Fruit fly (Drosophila melanogaster) whole organism, pupa: Measurements from ENCODE around the gene mIF2.

Experiments
- CG10348 ChIP-seq: fragments of 200-800 bp; sonication (Bioruptor generic); IDR thresholded peaks from 2 replicates; pipeline ENCODE4 v1.3.6; 2022; ENCODE audit warnings: missing biosample characterization, missing genetic modification characterization
- CG13204 ChIP-seq: fragments of 200-800 bp; sonication (Bioruptor generic); optimal IDR thresholded peaks from 2 replicates; lab custom pipeline; 2018; ENCODE audit warnings: missing biosample characterization, mild to moderate bottlenecking, missing genetic modification characterization, moderate library complexity
- CG17806 ChIP-seq: fragments of 200-800 bp; sonication (Bioruptor generic); optimal IDR thresholded peaks from 2 replicates; lab custom pipeline; 2018; ENCODE audit warnings: missing biosample characterization, mild to moderate bottlenecking, missing genetic modification characterization, moderate library complexity
- CG4496 ChIP-seq: fragments of 200-800 bp; sonication (Bioruptor generic); IDR thresholded peaks from 3 replicates; pipeline ENCODE4 v1.3.6; 2022; ENCODE audit warnings: missing biosample characterization, missing genetic modification characterization
- CG8301 ChIP-seq: fragments of 200-800 bp; sonication (Bioruptor generic); optimal IDR thresholded peaks from 2 replicates; lab custom pipeline; 2018; ENCODE audit warnings: missing biosample characterization, mild to moderate bottlenecking, missing genetic modification characterization
- Ets98B ChIP-seq: fragments of 200-800 bp; sonication (Bioruptor generic); IDR thresholded peaks from 2 replicates; pipeline ENCODE4 v1.3.6; 2022; ENCODE audit warnings: missing biosample characterization, missing genetic modification characterization
- Pif1A ChIP-seq: fragments of 200-800 bp; sonication (Bioruptor generic); optimal IDR thresholded peaks from 3 replicates; lab custom pipeline; 2016; ENCODE audit warnings: missing biosample characterization, missing genetic modification characterization
- Snoo ChIP-seq: fragments of 200-800 bp; sonication (Bioruptor generic); optimal IDR thresholded peaks from 3 replicates; lab custom pipeline; 2017; ENCODE audit warnings: missing biosample characterization, mild to moderate bottlenecking, missing genetic modification characterization, inconsistent platforms
- fd96Ca ChIP-seq: fragments of 200-800 bp; sonication (Bioruptor generic); IDR thresholded peaks from 3 replicates; pipeline ENCODE4 v1.3.6; 2022; ENCODE audit warnings: missing biosample characterization, missing genetic modification characterization

DNA sequence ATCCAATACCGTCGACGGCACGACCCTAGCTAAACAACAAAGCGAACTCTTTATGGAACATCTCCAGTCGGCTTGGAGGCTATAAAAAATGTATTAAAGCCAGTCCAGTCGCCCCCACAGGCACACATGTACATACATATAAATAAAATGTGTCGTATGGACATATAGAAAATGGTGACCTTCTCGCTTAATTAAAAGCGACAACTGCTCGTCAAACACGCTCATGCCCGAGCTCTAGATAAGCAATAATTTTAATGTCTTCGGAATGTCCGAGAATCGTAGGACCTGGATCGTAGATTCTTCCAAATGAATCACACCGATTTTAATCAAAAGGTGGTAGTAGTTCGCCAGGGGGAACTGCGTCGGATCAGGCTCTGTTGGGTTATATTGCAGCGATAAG lies 35.4 kb upstream of the mIF2 start:
- TF ChIP-seq CG8301: no peak
- no peak for TF ChIP-seq CG10348
- no peak for TF ChIP-seq CG4496 (GFP tag; lab: Robert Waterston, UW)
- no peak for TF ChIP-seq Snoo (tag; lab: Kevin White, UChicago)
- TF ChIP-seq Pif1A (GFP tag; lab: Kevin White, UChicago): no peak
- TF ChIP-seq CG13204 (GFP tag; lab: Kevin White, UChicago): no peak
- TF ChIP-seq Ets98B (GFP tag; lab: Robert Waterston, UW): no peak
- no peak for TF ChIP-seq CG17806
- no peak for TF ChIP-seq fd96Ca
